Fruit fly (Drosophila melanogaster) whole organism, embryonic: ENCODE data around the gene Amacr.

Source experiments
- Atf6 ChIP-seq: fragments of 200-800 bp; sonication (Bioruptor generic); IDR thresholded peaks from 2 replicates; pipeline ENCODE4 v1.3.6; 2022; ENCODE audit warnings: missing biosample characterization, missing genetic modification characterization
- Bgb ChIP-seq: fragments of 200-800 bp; sonication (Bioruptor generic); IDR thresholded peaks from 2 replicates; pipeline ENCODE4 v1.3.6; 2022; ENCODE audit warnings: missing biosample characterization, missing genetic modification characterization; ENCODE audit not compliant: partially characterized antibody
- CG10543 ChIP-seq: fragments of 200-800 bp; sonication (Bioruptor generic); optimal IDR thresholded peaks from 3 replicates; lab custom pipeline; 2017; ENCODE audit warnings: missing biosample characterization, mild to moderate bottlenecking, missing genetic modification characterization, moderate library complexity
- CG12155 ChIP-seq: fragments of 200-800 bp; sonication (Bioruptor generic); optimal IDR thresholded peaks from 3 replicates; lab custom pipeline; 2016; ENCODE audit warnings: missing biosample characterization, missing genetic modification characterization
- CG16863 ChIP-seq: fragments of 200-800 bp; sonication (Bioruptor generic); optimal IDR thresholded peaks from 3 replicates; lab custom pipeline; 2016; ENCODE audit warnings: missing biosample characterization, missing genetic modification characterization
- CG17829 ChIP-seq: fragments of 200-800 bp; optimal IDR thresholded peaks from 2 replicates; lab custom pipeline; 2019; ENCODE audit warnings: missing biosample characterization, mild to moderate bottlenecking, missing genetic modification characterization, moderate library complexity
- CG18476 ChIP-seq: fragments of 200-800 bp; sonication (Bioruptor generic); optimal IDR thresholded peaks from 2 replicates; lab custom pipeline; 2016; ENCODE audit warnings: missing biosample characterization, mild to moderate bottlenecking, missing genetic modification characterization
- CG18764 ChIP-seq: fragments of 200-800 bp; sonication (Bioruptor generic); optimal IDR thresholded peaks from 3 replicates; lab custom pipeline; 2016; ENCODE audit warnings: missing biosample characterization, missing genetic modification characterization
- CG3847 ChIP-seq: fragments of 200-800 bp; sonication (Bioruptor generic); IDR thresholded peaks from 2 replicates; pipeline ENCODE4 v1.3.6; 2022; ENCODE audit warnings: missing biosample characterization, missing genetic modification characterization
- CG4617 ChIP-seq: fragments of 200-800 bp; sonication (Bioruptor generic); optimal IDR thresholded peaks from 3 replicates; lab custom pipeline; 2016; ENCODE audit warnings: missing biosample characterization, missing genetic modification characterization, borderline replicate concordance
- CG6791 ChIP-seq: fragments of 200-800 bp; sonication (Bioruptor generic); IDR thresholded peaks from 3 replicates; pipeline ENCODE4 v1.3.6; 2022; ENCODE audit warnings: missing biosample characterization, missing genetic modification characterization; ENCODE audit not compliant: partially characterized antibody
- CG7963 ChIP-seq: fragments of 200-800 bp; sonication (Bioruptor generic); IDR thresholded peaks from 3 replicates; pipeline ENCODE4 v1.3.6; 2022; ENCODE audit warnings: missing biosample characterization, missing genetic modification characterization; ENCODE audit not compliant: partially characterized antibody
- CG9817 ChIP-seq: fragments of 200-800 bp; sonication (Bioruptor generic); optimal IDR thresholded peaks from 2 replicates; lab custom pipeline; 2018; ENCODE audit warnings: missing biosample characterization, mild to moderate bottlenecking, missing genetic modification characterization, moderate library complexity
- CG9932 ChIP-seq: fragments of 200-800 bp; sonication (Bioruptor generic); IDR thresholded peaks from 2 replicates; pipeline ENCODE4 v1.3.6; 2022; ENCODE audit warnings: missing biosample characterization, missing genetic modification characterization
- CTCF ChIP-seq: fragments of 200-800 bp; sonication (Bioruptor generic); optimal IDR thresholded peaks from 2 replicates; lab custom pipeline; 2017; ENCODE audit warnings: missing biosample characterization, mild to moderate bottlenecking, missing genetic modification characterization, moderate library complexity
- Dbx ChIP-seq: fragments of 200-800 bp; sonication (Bioruptor generic); IDR thresholded peaks from 3 replicates; pipeline ENCODE4 v1.3.6; 2022; ENCODE audit warnings: missing biosample characterization, missing genetic modification characterization
- E2f2 ChIP-seq: fragments of 200-800 bp; sonication (Bioruptor generic); IDR thresholded peaks from 2 replicates; pipeline ENCODE4 v1.3.6; 2022; ENCODE audit warnings: missing biosample characterization, missing genetic modification characterization
- Hmr ChIP-seq: fragments of 200-800 bp; sonication (Bioruptor generic); optimal IDR thresholded peaks from 3 replicates; lab custom pipeline; 2017; ENCODE audit warnings: mild to moderate bottlenecking, missing biosample characterization, missing genetic modification reagents, missing genetic modification characterization
- Hr39 ChIP-seq: fragments of >200 bp; optimal IDR thresholded peaks from 2 replicates; lab custom pipeline; 2017
- Med ChIP-seq: fragments of 200-800 bp; sonication (Bioruptor generic); peaks from one replicate; lab custom pipeline; 2016; ENCODE audit warnings: missing biosample characterization, missing genetic modification characterization, mild to moderate bottlenecking, inconsistent platforms, moderate library complexity
- Mes4 ChIP-seq: fragments of 200-800 bp; sonication (Bioruptor generic); optimal IDR thresholded peaks from 2 replicates; lab custom pipeline; 2016; ENCODE audit warnings: missing biosample characterization, missing genetic modification characterization
- NC2β ChIP-seq: fragments of 200-800 bp; sonication (Bioruptor generic); optimal IDR thresholded peaks from 2 replicates; lab custom pipeline; 2016; ENCODE audit warnings: missing biosample characterization, missing genetic modification characterization
- Nf-YA ChIP-seq: fragments of 200-800 bp; sonication (Bioruptor generic); IDR thresholded peaks from 2 replicates; pipeline ENCODE4 v1.3.6; 2022; ENCODE audit warnings: missing biosample characterization, missing genetic modification characterization
- Oli ChIP-seq: fragments of 200-800 bp; sonication (Bioruptor generic); optimal IDR thresholded peaks from 2 replicates; lab custom pipeline; 2018; ENCODE audit warnings: missing biosample characterization, mild to moderate bottlenecking, missing genetic modification characterization, moderate library complexity
- Pdp1 ChIP-seq, 2 experiments: fragments of 200-800 bp; sonication (Bioruptor generic); optimal IDR thresholded peaks; 3 replicates each; lab custom pipeline; 2016; ENCODE audit warnings: missing biosample characterization in 2 of 2, missing genetic modification characterization in 2 of 2, mild to moderate bottlenecking in 1 of 2, moderate library complexity in 1 of 2
- Ptx1 ChIP-seq: fragments of 200-800 bp; sonication (Bioruptor generic); IDR thresholded peaks from 2 replicates; pipeline ENCODE4 v1.3.6; 2022; ENCODE audit warnings: missing biosample characterization, missing genetic modification characterization
- Side ChIP-seq: fragments of 200-800 bp; sonication (Bioruptor generic); optimal IDR thresholded peaks from 2 replicates; lab custom pipeline; 2016; ENCODE audit warnings: missing biosample characterization, missing genetic modification characterization
- Ssrp ChIP-seq: fragments of 200-800 bp; sonication (Bioruptor generic); optimal IDR thresholded peaks from 2 replicates; lab custom pipeline; 2018; ENCODE audit warnings: missing biosample characterization, mild to moderate bottlenecking, missing genetic modification characterization, moderate library complexity
- ac ChIP-seq: fragments of 200-800 bp; sonication (Bioruptor generic); optimal IDR thresholded peaks from 3 replicates; lab custom pipeline; 2017; ENCODE audit warnings: missing biosample characterization, mild to moderate bottlenecking, missing genetic modification characterization
- bcd ChIP-seq: fragments of 200-800 bp; sonication (Bioruptor generic); optimal IDR thresholded peaks from 2 replicates; lab custom pipeline; 2017; ENCODE audit warnings: missing biosample characterization, mild to moderate bottlenecking, missing genetic modification characterization
- bsh ChIP-seq, 2 experiments: fragments of 200-800 bp; sonication (Bioruptor generic); optimal IDR thresholded peaks; 2 replicates each; lab custom pipeline; 2017 to 2018; ENCODE audit warnings: mild to moderate bottlenecking in 2 of 2, missing biosample characterization in 2 of 2, missing genetic modification characterization in 2 of 2, moderate library complexity in 1 of 2
- caup ChIP-seq: fragments of 200-800 bp; sonication (Bioruptor generic); optimal IDR thresholded peaks from 3 replicates; lab custom pipeline; 2017; ENCODE audit warnings: missing biosample characterization, mild to moderate bottlenecking, missing genetic modification characterization, moderate library complexity; ENCODE audit not compliant: severe bottlenecking
- cg ChIP-seq: fragments of 200-800 bp; sonication (Bioruptor generic); optimal IDR thresholded peaks from 3 replicates; lab custom pipeline; 2019; ENCODE audit warnings: missing biosample characterization, mild to moderate bottlenecking, missing genetic modification characterization, moderate library complexity
- dm ChIP-seq: fragments of 200-800 bp; sonication (Bioruptor generic); optimal IDR thresholded peaks from 3 replicates; lab custom pipeline; 2016; ENCODE audit warnings: missing biosample characterization, missing genetic modification characterization
- dpn ChIP-seq, 2 experiments: fragments of 200-800 bp; sonication (Bioruptor generic); optimal IDR thresholded peaks; 3 replicates each; lab custom pipeline; 2016; ENCODE audit warnings: missing biosample characterization in 2 of 2, missing genetic modification characterization in 2 of 2
- ewg ChIP-seq: fragments of 200-800 bp; sonication (Bioruptor generic); optimal IDR thresholded peaks from 3 replicates; lab custom pipeline; 2017; ENCODE audit warnings: mild to moderate bottlenecking, missing biosample characterization, missing genetic modification reagents, missing genetic modification characterization
- fd3F ChIP-seq: fragments of 200-800 bp; sonication (Bioruptor generic); optimal IDR thresholded peaks from 2 replicates; lab custom pipeline; 2018; ENCODE audit warnings: missing biosample characterization, mild to moderate bottlenecking, missing genetic modification characterization, moderate library complexity
- gsb ChIP-seq: fragments of 200-800 bp; sonication (Bioruptor generic); IDR thresholded peaks from 2 replicates; pipeline ENCODE4 v1.3.6; 2022; ENCODE audit warnings: missing biosample characterization, missing genetic modification characterization
- mam ChIP-seq: fragments of 200-800 bp; sonication (Bioruptor generic); optimal IDR thresholded peaks from 3 replicates; lab custom pipeline; 2016; ENCODE audit warnings: missing biosample characterization, missing genetic modification characterization
- nmo ChIP-seq: fragments of 200-800 bp; sonication (Bioruptor generic); optimal IDR thresholded peaks from 2 replicates; lab custom pipeline; 2018; ENCODE audit warnings: missing biosample characterization, mild to moderate bottlenecking, missing genetic modification characterization, moderate library complexity
- oc ChIP-seq: fragments of 200-800 bp; sonication (Bioruptor generic); optimal IDR thresholded peaks from 2 replicates; lab custom pipeline; 2018; ENCODE audit warnings: missing biosample characterization, mild to moderate bottlenecking, missing genetic modification characterization, moderate library complexity
- pnt ChIP-seq: fragments of 200-800 bp; sonication (Bioruptor generic); optimal IDR thresholded peaks from 3 replicates; lab custom pipeline; 2016; ENCODE audit warnings: missing biosample characterization, missing genetic modification characterization
- sisA ChIP-seq: fragments of 200-800 bp; sonication (Bioruptor generic); IDR thresholded peaks from 2 replicates; pipeline ENCODE4 v1.3.6; 2022; ENCODE audit warnings: missing biosample characterization, missing genetic modification characterization
- so ChIP-seq: fragments of 200-800 bp; sonication (Bioruptor generic); IDR thresholded peaks from 3 replicates; pipeline ENCODE4 v1.3.6; 2022; ENCODE audit warnings: missing biosample characterization, missing genetic modification characterization
- tgo ChIP-seq: fragments of 200-800 bp; sonication (Bioruptor generic); IDR thresholded peaks from 3 replicates; pipeline ENCODE4 v1.3.6; 2022; ENCODE audit warnings: missing biosample characterization, missing genetic modification characterization
- tin ChIP-seq: fragments of 200-800 bp; sonication (Bioruptor generic); optimal IDR thresholded peaks from 3 replicates; lab custom pipeline; 2016; ENCODE audit warnings: missing biosample characterization, missing genetic modification characterization
- tup ChIP-seq: fragments of 200-800 bp; sonication (Bioruptor generic); optimal IDR thresholded peaks from 2 replicates; lab custom pipeline; 2016; ENCODE audit warnings: missing biosample characterization, mild to moderate bottlenecking, missing genetic modification characterization, moderate library complexity
- unpg ChIP-seq: fragments of 200-800 bp; sonication (Bioruptor generic); optimal IDR thresholded peaks from 3 replicates; lab custom pipeline; 2018; ENCODE audit warnings: missing biosample characterization, mild to moderate bottlenecking, missing genetic modification characterization, moderate library complexity
- wdn ChIP-seq: fragments of 200-800 bp; sonication (Bioruptor generic); IDR thresholded peaks from 2 replicates; pipeline ENCODE4 v1.3.6; 2022; ENCODE audit warnings: missing biosample characterization, missing genetic modification characterization
- wor ChIP-seq: fragments of 200-800 bp; sonication (Bioruptor generic); IDR thresholded peaks from 2 replicates; pipeline ENCODE4 v1.3.6; 2022; ENCODE audit warnings: missing biosample characterization, missing genetic modification characterization
- zfh1 ChIP-seq: fragments of 200-800 bp; sonication (Bioruptor generic); IDR thresholded peaks from 3 replicates; pipeline ENCODE4 v1.3.6; 2022; ENCODE audit warnings: missing biosample characterization, missing genetic modification characterization

Gene Amacr

DNA sequence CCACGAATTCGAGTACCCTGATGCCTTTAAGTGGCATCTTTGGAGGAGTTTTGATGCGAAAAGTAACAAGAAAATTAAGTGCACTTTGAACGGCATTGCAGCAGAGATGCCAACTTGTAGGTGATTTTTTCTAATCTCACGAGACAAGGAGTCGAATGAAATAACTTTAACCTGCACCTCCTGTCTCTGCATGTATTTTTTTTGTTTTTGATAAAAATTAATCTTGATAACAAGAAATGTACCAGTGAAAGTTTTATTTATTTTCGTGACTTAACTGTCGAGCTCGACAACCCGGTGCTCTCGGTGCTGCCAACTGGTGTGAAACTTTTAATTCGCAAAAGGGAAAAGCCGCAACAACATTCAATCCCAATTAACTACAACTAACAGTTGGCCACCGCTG lies at the start of gene Amacr, which contains the start of gene Ns4 (continued):
- TF ChIP-seq Ptx1 (GFP tag; lab: Robert Waterston, UW) (peak; percentile 69), cg (GFP tag; lab: Kevin White, UChicago) (no peak), CG3847 (GFP tag; lab: Robert Waterston, UW) (peak; percentile 78), CG4617 (GFP tag; lab: Kevin White, UChicago) (peak; percentile 78), fd3F (GFP tag; lab: Kevin White, UChicago) (peak; percentile 28), Atf6 (GFP tag; lab: Robert Waterston, UW) (peak; percentile 11; the same call in 1 of the 2 replicates), dpn (GFP tag; optimal IDR thresholded peaks at IDR 0.05; lab: Kevin White, UChicago) (peak; percentile 47 to 61), tin (GFP tag; lab: Kevin White, UChicago) (peak; percentile 53), CTCF (GFP tag; lab: Kevin White, UChicago) (no peak), Med (peak; percentile 93), Hr39 (lab: Kevin White, UChicago) (no peak), pnt (GFP tag; lab: Kevin White, UChicago) (peak; percentile 42), CG10543 (GFP tag; lab: Kevin White, UChicago) (no peak), sisA (GFP tag; lab: Robert Waterston, UW) (peak; percentile 54), Bgb (GFP tag; lab: Robert Waterston, UW) (0 out of 2 replicates have a peak, but pooled peaks have one; percentile 17), Ssrp (tag; lab: Kevin White, UChicago) (peak; percentile 50), caup (GFP tag; lab: Kevin White, UChicago) (no peak), Nf-YA (GFP tag; lab: Robert Waterston, UW) (no peak), Side (peak; percentile 59), CG17829 (tag; lab: Kevin White, UChicago) (peak; percentile 26), bsh (GFP tag; optimal IDR thresholded peaks at IDR 0.05; lab: Kevin White, UChicago) (peak; percentile 54 to 56), ac (no peak), CG9817 (peak; percentile 53), dm (GFP tag; lab: Kevin White, UChicago) (peak; percentile 35), tgo (GFP tag; lab: Robert Waterston, UW) (peak; percentile 50), E2f2 (peak; percentile 38; the same call in 1 of the 2 replicates), wor (GFP tag; lab: Robert Waterston, UW) (0 out of 2 replicates have a peak, but pooled peaks have one; percentile 25), NC2β (GFP tag; lab: Kevin White, UChicago) (peak; percentile 25), oc (no peak), Oli (peak; percentile 38), CG7963 (no peak), zfh1 (GFP tag; lab: Robert Waterston, UW) (0 out of 3 replicates have a peak, but pooled peaks have one; percentile 33), CG18476 (GFP tag; lab: Kevin White, UChicago) (no peak), tup (peak; percentile 2), Pdp1 (GFP tag; optimal IDR thresholded peaks at IDR 0.05; lab: Kevin White, UChicago) (peak; percentile 50 to 56), Dbx (GFP tag; lab: Robert Waterston, UW) (0 out of 3 replicates have a peak, but pooled peaks have one; percentile 38), CG6791 (GFP tag; lab: Robert Waterston, UW) (no peak), bcd (GFP tag; lab: Kevin White, UChicago) (peak; percentile 29), CG16863 (GFP tag; lab: Kevin White, UChicago) (peak; percentile 46), Hmr (GFP tag; lab: Kevin White, UChicago) (no peak), nmo (peak; percentile 71), unpg (GFP tag; lab: Kevin White, UChicago) (no peak), gsb (GFP tag; lab: Robert Waterston, UW) (no peak), CG18764 (GFP tag; lab: Kevin White, UChicago) (peak; percentile 29), mam (GFP tag; lab: Kevin White, UChicago) (peak; percentile 74), CG12155 (GFP tag; lab: Kevin White, UChicago) (peak; percentile 52), wdn (0 out of 2 replicates have a peak, but pooled peaks have one; percentile 23), so (GFP tag; lab: Robert Waterston, UW) (0 out of 3 replicates have a peak, but pooled peaks have one; percentile 34), ewg (GFP tag; lab: Kevin White, UChicago) (peak; percentile 42), CG9932 (GFP tag; lab: Robert Waterston, UW) (peak; percentile 66), Mes4 (GFP tag; lab: Kevin White, UChicago) (peak; percentile 18)
